Worm (Caenorhabditis elegans): Measurements from ENCODE around the gene ram-5.
A peak's percentile ranks its signal among the peaks of the same experiment; 100 is the strongest.

ce11 chrX:14557352-14557935 is 7.5 kb downstream of the ram-5 start:
- TF ChIP-seq elt-1 (tag; optimal IDR thresholded peaks at IDR 0.05): no peak
- TF ChIP-seq skn-1 (tag; optimal IDR thresholded peaks at IDR 0.05): no peak
- no peak for TF ChIP-seq nhr-237 (tag; optimal IDR thresholded peaks at IDR 0.05)
- TF ChIP-seq unc-62 (GFP tag; optimal IDR thresholded peaks at IDR 0.05): no peak
- no peak for TF ChIP-seq ama-1 (optimal IDR thresholded peaks at IDR 0.05)
- no peak for TF ChIP-seq nhr-23 (tag; optimal IDR thresholded peaks at IDR 0.05)
- TF ChIP-seq snpc-4 (tag; optimal IDR thresholded peaks at IDR 0.05): peak; percentile 28
- peak; percentile 77 for TF ChIP-seq nhr-129 (tag; optimal IDR thresholded peaks at IDR 0.05)
- TF ChIP-seq unc-39 (tag; optimal IDR thresholded peaks at IDR 0.05): no peak
- no peak for TF ChIP-seq lin-39 (tag; optimal IDR thresholded peaks at IDR 0.05)
- TF ChIP-seq nhr-11 (tag; optimal IDR thresholded peaks at IDR 0.05): no peak
- TF ChIP-seq nhr-12 (tag; optimal IDR thresholded peaks at IDR 0.05): no peak

Data from whole organism, L2 larva.